Fruit fly (Drosophila melanogaster) whole organism, embryonic: ENCODE results near the gene srp.

Experiments used
- Ada2b ChIP-seq: fragments of 200-800 bp; sonication (Bioruptor generic); IDR thresholded peaks from 2 replicates; pipeline ENCODE4 v1.3.6; 2022; ENCODE audit warnings: missing biosample characterization, missing genetic modification characterization
- BtbVII ChIP-seq: fragments of 200-800 bp; sonication (Bioruptor generic); optimal IDR thresholded peaks from 3 replicates; lab custom pipeline; 2017; ENCODE audit warnings: missing biosample characterization, mild to moderate bottlenecking, missing genetic modification characterization
- CG10321 ChIP-seq: fragments of 200-800 bp; sonication (Bioruptor generic); IDR thresholded peaks from 2 replicates; pipeline ENCODE4 v1.3.6; 2022; ENCODE audit warnings: missing biosample characterization, missing genetic modification characterization
- CG12236 ChIP-seq: fragments of 200-800 bp; sonication (Bioruptor generic); optimal IDR thresholded peaks from 2 replicates; lab custom pipeline; 2016; ENCODE audit warnings: missing biosample characterization, missing genetic modification characterization
- CG13287 ChIP-seq: fragments of 200-800 bp; sonication (Bioruptor generic); IDR thresholded peaks from 2 replicates; pipeline ENCODE4 v1.3.6; 2022; ENCODE audit warnings: missing biosample characterization, missing genetic modification characterization; ENCODE audit not compliant: partially characterized antibody
- CG13624 ChIP-seq: fragments of 200-800 bp; sonication (Bioruptor generic); optimal IDR thresholded peaks from 2 replicates; lab custom pipeline; 2016; ENCODE audit warnings: missing biosample characterization, missing genetic modification characterization
- CG14965 ChIP-seq: fragments of 200-800 bp; sonication (Bioruptor generic); optimal IDR thresholded peaks from 2 replicates; lab custom pipeline; 2016; ENCODE audit warnings: missing biosample characterization, missing genetic modification characterization, borderline replicate concordance
- CG15479 ChIP-seq: fragments of 200-800 bp; sonication (Bioruptor generic); optimal IDR thresholded peaks from 3 replicates; lab custom pipeline; 2019; ENCODE audit warnings: missing biosample characterization, mild to moderate bottlenecking, missing genetic modification characterization, moderate library complexity
- CG32532 ChIP-seq: fragments of 200-800 bp; sonication (Bioruptor generic); IDR thresholded peaks from 2 replicates; pipeline ENCODE4 v1.3.6; 2022; ENCODE audit warnings: missing biosample characterization, missing genetic modification characterization
- CG4820 ChIP-seq: fragments of 200-800 bp; sonication (Bioruptor generic); optimal IDR thresholded peaks from 3 replicates; lab custom pipeline; 2016; ENCODE audit warnings: missing biosample characterization, missing genetic modification characterization
- CG6175 ChIP-seq: fragments of 200-800 bp; sonication (Bioruptor generic); IDR thresholded peaks from 3 replicates; pipeline ENCODE4 v1.3.6; 2022; ENCODE audit warnings: missing biosample characterization, missing genetic modification characterization
- CG6813 ChIP-seq: fragments of 200-800 bp; sonication (Bioruptor generic); optimal IDR thresholded peaks from 2 replicates; lab custom pipeline; 2017; ENCODE audit warnings: missing biosample characterization, missing genetic modification characterization, mild to moderate bottlenecking, moderate library complexity, missing genetic modification reagents
- CG7745 ChIP-seq: fragments of 200-800 bp; sonication (Bioruptor generic); optimal IDR thresholded peaks from 2 replicates; lab custom pipeline; 2018; ENCODE audit warnings: missing biosample characterization, mild to moderate bottlenecking, missing genetic modification characterization, moderate library complexity
- CG7963 ChIP-seq: fragments of 200-800 bp; sonication (Bioruptor generic); IDR thresholded peaks from 3 replicates; pipeline ENCODE4 v1.3.6; 2022; ENCODE audit warnings: missing biosample characterization, missing genetic modification characterization; ENCODE audit not compliant: partially characterized antibody
- CG8290 ChIP-seq, 3 experiments: fragments of 200-800 bp; sonication (Bioruptor generic); optimal IDR thresholded peaks; 2 replicates each; lab custom pipeline; 2016 to 2019; ENCODE audit warnings: missing biosample characterization in 3 of 3, missing genetic modification characterization in 3 of 3, mild to moderate bottlenecking in 2 of 3, moderate library complexity in 1 of 3
- CG8359 ChIP-seq: fragments of 200-800 bp; sonication (Bioruptor generic); optimal IDR thresholded peaks from 2 replicates; lab custom pipeline; 2017; ENCODE audit warnings: missing biosample characterization, mild to moderate bottlenecking, missing genetic modification characterization, borderline replicate concordance
- D19A ChIP-seq: fragments of 200-800 bp; optimal IDR thresholded peaks from 3 replicates; lab custom pipeline; 2019; ENCODE audit warnings: missing biosample characterization, mild to moderate bottlenecking, missing genetic modification characterization, moderate library complexity
- Deaf1 ChIP-seq: fragments of 200-800 bp; optimal IDR thresholded peaks from 3 replicates; lab custom pipeline; 2019; ENCODE audit warnings: missing biosample characterization, mild to moderate bottlenecking, missing genetic modification characterization, moderate library complexity
- Dp ChIP-seq: fragments of 200-800 bp; sonication (Bioruptor generic); optimal IDR thresholded peaks from 2 replicates; lab custom pipeline; 2018; ENCODE audit warnings: missing biosample characterization, mild to moderate bottlenecking, missing genetic modification characterization, moderate library complexity
- Eip74EF ChIP-seq, 2 experiments: fragments of 200-800 bp in 1 of 2; fragments of >200 bp in 1 of 2; sonication (Bioruptor generic) in 1 of 2; optimal IDR thresholded peaks; 2 replicates each; lab custom pipeline; 2017 to 2019; ENCODE audit warnings: missing biosample characterization in 2 of 2, missing genetic modification characterization in 2 of 2, mild to moderate bottlenecking in 1 of 2, moderate library complexity in 1 of 2
- Fer3 ChIP-seq: fragments of 200-800 bp; sonication (Bioruptor generic); optimal IDR thresholded peaks from 2 replicates; lab custom pipeline; 2018; ENCODE audit warnings: missing biosample characterization, mild to moderate bottlenecking, missing genetic modification characterization, moderate library complexity
- Gsc ChIP-seq: fragments of 200-800 bp; sonication (Bioruptor generic); IDR thresholded peaks from 2 replicates; pipeline ENCODE4 v1.3.6; 2022; ENCODE audit warnings: missing biosample characterization, missing genetic modification characterization
- HHEX ChIP-seq: fragments of 200-800 bp; sonication (Bioruptor generic); optimal IDR thresholded peaks from 3 replicates; lab custom pipeline; 2017; ENCODE audit warnings: missing biosample characterization, mild to moderate bottlenecking, missing genetic modification characterization, missing genetic modification reagents
- Hr3 ChIP-seq: fragments of 200-800 bp; sonication (Bioruptor generic); optimal IDR thresholded peaks from 3 replicates; lab custom pipeline; 2016; ENCODE audit warnings: missing biosample characterization, missing genetic modification characterization
- MTF-1 ChIP-seq: fragments of 200-800 bp; sonication (Bioruptor generic); optimal IDR thresholded peaks from 2 replicates; lab custom pipeline; 2018; ENCODE audit warnings: missing biosample characterization, mild to moderate bottlenecking, missing genetic modification characterization, borderline replicate concordance
- Oli ChIP-seq: fragments of 200-800 bp; sonication (Bioruptor generic); optimal IDR thresholded peaks from 2 replicates; lab custom pipeline; 2018; ENCODE audit warnings: missing biosample characterization, mild to moderate bottlenecking, missing genetic modification characterization, moderate library complexity
- Sry-β ChIP-seq: fragments of 200-800 bp; sonication (Bioruptor generic); optimal IDR thresholded peaks from 2 replicates; lab custom pipeline; 2018; ENCODE audit warnings: missing biosample characterization, mild to moderate bottlenecking, missing genetic modification characterization, moderate library complexity
- Xbp1 ChIP-seq: fragments of 200-800 bp; sonication (Bioruptor generic); optimal IDR thresholded peaks from 3 replicates; lab custom pipeline; 2016; ENCODE audit warnings: missing biosample characterization, mild to moderate bottlenecking, missing genetic modification characterization
- ap ChIP-seq: fragments of 200-800 bp; sonication (Bioruptor generic); IDR thresholded peaks from 2 replicates; pipeline ENCODE4 v1.3.6; 2022; ENCODE audit warnings: missing biosample characterization, missing genetic modification characterization
- az2 ChIP-seq: fragments of 200-800 bp; sonication (Bioruptor generic); optimal IDR thresholded peaks from 3 replicates; lab custom pipeline; 2016; ENCODE audit warnings: missing biosample characterization, missing genetic modification characterization
- caup ChIP-seq: fragments of 200-800 bp; sonication (Bioruptor generic); optimal IDR thresholded peaks from 3 replicates; lab custom pipeline; 2017; ENCODE audit warnings: missing biosample characterization, mild to moderate bottlenecking, missing genetic modification characterization, moderate library complexity; ENCODE audit not compliant: severe bottlenecking
- cg ChIP-seq: fragments of 200-800 bp; sonication (Bioruptor generic); optimal IDR thresholded peaks from 3 replicates; lab custom pipeline; 2019; ENCODE audit warnings: missing biosample characterization, mild to moderate bottlenecking, missing genetic modification characterization, moderate library complexity
- chif ChIP-seq, 2 experiments: fragments of 200-800 bp; sonication (Bioruptor generic); optimal IDR thresholded peaks; 3 replicates each; lab custom pipeline; 2016; ENCODE audit warnings: missing biosample characterization in 2 of 2, missing genetic modification characterization in 2 of 2
- dati ChIP-seq: fragments of 200-800 bp; sonication (Bioruptor generic); IDR thresholded peaks from 2 replicates; pipeline ENCODE4 v1.3.6; 2022; ENCODE audit warnings: missing biosample characterization, missing genetic modification characterization
- dpn ChIP-seq, 2 experiments: fragments of 200-800 bp; sonication (Bioruptor generic); optimal IDR thresholded peaks; 3 replicates each; lab custom pipeline; 2016; ENCODE audit warnings: missing biosample characterization in 2 of 2, missing genetic modification characterization in 2 of 2
- exex ChIP-seq: fragments of 200-800 bp; sonication (Bioruptor generic); optimal IDR thresholded peaks from 4 replicates; lab custom pipeline; 2018; ENCODE audit warnings: missing biosample characterization, mild to moderate bottlenecking, missing genetic modification characterization, moderate library complexity
- fd64A ChIP-seq: fragments of 200-800 bp; sonication (Bioruptor generic); optimal IDR thresholded peaks from 3 replicates; lab custom pipeline; 2018; ENCODE audit warnings: missing biosample characterization, mild to moderate bottlenecking, missing genetic modification characterization
- gfzf ChIP-seq: fragments of 200-800 bp; sonication (Bioruptor generic); optimal IDR thresholded peaks from 2 replicates; lab custom pipeline; 2016; ENCODE audit warnings: missing biosample characterization, mild to moderate bottlenecking, missing genetic modification characterization, moderate library complexity
- hkb ChIP-seq, 2 experiments: fragments of 200-800 bp in 1 of 2; fragments of >200 bp in 1 of 2; sonication (Bioruptor generic) in 1 of 2; IDR thresholded peaks in 1 of 2; optimal IDR thresholded peaks in 1 of 2; 2 replicates each; pipeline versions ENCODE4 v1.3.6 to Lab custom; 2017 to 2022; ENCODE audit warnings: missing biosample characterization in 1 of 2, missing genetic modification characterization in 1 of 2
- ken ChIP-seq: fragments of 200-800 bp; sonication (Bioruptor generic); IDR thresholded peaks from 3 replicates; pipeline ENCODE4 v1.3.6; 2022; ENCODE audit warnings: missing biosample characterization, missing genetic modification characterization
- maf-S ChIP-seq: fragments of 200-800 bp; sonication (Bioruptor generic); optimal IDR thresholded peaks from 2 replicates; lab custom pipeline; 2016; ENCODE audit warnings: missing biosample characterization, missing genetic modification characterization
- oc ChIP-seq: fragments of 200-800 bp; sonication (Bioruptor generic); optimal IDR thresholded peaks from 2 replicates; lab custom pipeline; 2018; ENCODE audit warnings: missing biosample characterization, mild to moderate bottlenecking, missing genetic modification characterization, moderate library complexity
- pros ChIP-seq: fragments of 200-800 bp; sonication (Bioruptor generic); optimal IDR thresholded peaks from 3 replicates; lab custom pipeline; 2019; ENCODE audit warnings: missing biosample characterization, mild to moderate bottlenecking, missing genetic modification characterization, moderate library complexity
- slou ChIP-seq: fragments of 200-800 bp; sonication (Bioruptor generic); optimal IDR thresholded peaks from 3 replicates; lab custom pipeline; 2016; ENCODE audit warnings: missing biosample characterization, missing genetic modification characterization
- sqz ChIP-seq: fragments of 200-800 bp; sonication (Bioruptor generic); optimal IDR thresholded peaks from 3 replicates; lab custom pipeline; 2018; ENCODE audit warnings: missing biosample characterization, mild to moderate bottlenecking, missing genetic modification characterization
- tll ChIP-seq, 2 experiments: fragments of 200-800 bp in 1 of 2; fragments of >200 bp in 1 of 2; sonication (Bioruptor generic) in 1 of 2; optimal IDR thresholded peaks; 2 replicates each; lab custom pipeline; 2017 to 2019; ENCODE audit warnings: missing biosample characterization in 2 of 2, missing genetic modification characterization in 2 of 2, mild to moderate bottlenecking in 1 of 2, moderate library complexity in 1 of 2
- usp ChIP-seq: fragments of >200 bp; optimal IDR thresholded peaks from 2 replicates; lab custom pipeline; 2017; ENCODE audit warnings: missing biosample characterization, missing genetic modification characterization

The srp gene

DNA sequence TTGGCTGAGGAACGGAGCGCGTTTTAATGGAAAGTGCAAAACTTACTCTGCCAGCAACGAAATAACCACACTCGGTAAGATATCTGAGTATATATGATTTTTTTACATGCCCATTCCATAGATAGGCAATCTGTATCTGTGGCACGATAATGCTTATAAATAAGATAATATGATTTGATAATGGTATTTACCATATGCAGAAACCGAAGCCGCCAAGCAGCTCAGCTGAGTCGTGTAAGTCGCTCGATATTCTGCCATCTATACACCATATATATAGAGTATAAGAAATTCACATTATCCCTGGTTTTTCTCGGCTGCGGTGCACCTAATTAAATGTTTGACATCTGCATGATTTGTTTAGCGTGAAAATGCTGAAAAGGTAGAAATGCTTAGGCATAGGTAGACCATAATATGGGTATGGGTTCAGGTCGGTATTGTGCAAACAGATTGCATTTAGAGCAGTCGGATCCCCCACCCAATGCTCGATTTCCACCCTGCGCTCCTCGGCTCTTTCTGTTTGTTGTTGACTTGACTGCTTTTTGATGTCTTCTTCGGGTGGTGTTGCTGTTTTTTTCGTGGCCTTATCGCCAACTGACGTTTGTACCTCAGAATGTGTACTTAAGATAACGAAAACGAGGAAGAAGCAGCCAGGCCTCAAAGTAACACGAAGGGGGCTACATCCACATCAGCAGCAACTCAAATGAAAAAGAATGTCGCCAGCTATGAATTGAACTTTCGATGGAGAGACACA lies 21.0 kb downstream of the srp start (continued):
- no peak for TF ChIP-seq CG13287
- no peak for TF ChIP-seq HHEX (GFP tag; lab: Kevin White, UChicago)
- no peak for TF ChIP-seq Eip74EF (GFP tag; optimal IDR thresholded peaks at IDR 0.05; lab: Kevin White, UChicago)
- no peak for TF ChIP-seq hkb (optimal IDR thresholded peaks at IDR 0.05; lab: Kevin White, UChicago)
- TF ChIP-seq hkb (GFP tag; IDR thresholded peaks at IDR 0.05; lab: Robert Waterston, UW) = 0 out of 2 replicates have a peak, but pooled peaks have one; percentile 15
- TF ChIP-seq Oli (tag; lab: Kevin White, UChicago) = no peak
- no peak for TF ChIP-seq CG4820 (GFP tag; lab: Kevin White, UChicago)
- no peak for TF ChIP-seq cg (GFP tag; lab: Kevin White, UChicago)
- no peak for TF ChIP-seq Gsc (GFP tag; lab: Robert Waterston, UW)
- no peak for TF ChIP-seq ap (GFP tag; lab: Robert Waterston, UW)
- TF ChIP-seq D19A (tag; lab: Kevin White, UChicago) = peak; percentile 69
- TF ChIP-seq Ada2b (GFP tag; lab: Robert Waterston, UW) = no peak
- TF ChIP-seq slou (GFP tag; lab: Kevin White, UChicago) = no peak
- TF ChIP-seq gfzf (GFP tag; lab: Kevin White, UChicago) = no peak
- no peak for TF ChIP-seq Dp
- no peak for TF ChIP-seq CG6175
- TF ChIP-seq caup (GFP tag; lab: Kevin White, UChicago) = no peak
- TF ChIP-seq fd64A (GFP tag; lab: Kevin White, UChicago) = no peak
- no peak for TF ChIP-seq CG32532
- TF ChIP-seq az2 = no peak
- no peak for TF ChIP-seq dati (GFP tag; lab: Robert Waterston, UW)
- no peak for TF ChIP-seq usp (GFP tag; lab: Kevin White, UChicago)
- peak; percentile 46 for TF ChIP-seq sqz (GFP tag; lab: Kevin White, UChicago)
- peak; percentile 35 for TF ChIP-seq Deaf1 (tag; lab: Kevin White, UChicago)
- no peak for TF ChIP-seq CG14965
- no peak for TF ChIP-seq CG10321 (GFP tag; lab: Robert Waterston, UW)
- TF ChIP-seq maf-S = no peak
- TF ChIP-seq pros (GFP tag; lab: Kevin White, UChicago) = peak; percentile 17
- peak; percentile 24 for TF ChIP-seq CG6813 (GFP tag; lab: Kevin White, UChicago)
- TF ChIP-seq CG7963 = no peak
- no peak for TF ChIP-seq dpn (GFP tag; optimal IDR thresholded peaks at IDR 0.05; lab: Kevin White, UChicago)
- peak in 1 of 2 experiments; percentile 80 for TF ChIP-seq tll (GFP tag; optimal IDR thresholded peaks at IDR 0.05; lab: Kevin White, UChicago)
- TF ChIP-seq chif (GFP tag; optimal IDR thresholded peaks at IDR 0.05; lab: Kevin White, UChicago) = no peak
- TF ChIP-seq Fer3 = no peak
- TF ChIP-seq ken (GFP tag; lab: Robert Waterston, UW) = 0 out of 3 replicates have a peak, but pooled peaks have one; percentile 5
- TF ChIP-seq CG12236 (GFP tag; lab: Kevin White, UChicago) = no peak
- TF ChIP-seq exex = no peak
- TF ChIP-seq Xbp1 = no peak
- no peak for TF ChIP-seq Sry-β (GFP tag; lab: Kevin White, UChicago)
- peak; percentile 55 for TF ChIP-seq CG15479 (GFP tag; lab: Kevin White, UChicago)
- TF ChIP-seq CG8290 (GFP tag; optimal IDR thresholded peaks at IDR 0.05; lab: Kevin White, UChicago) = no peak
- no peak for TF ChIP-seq CG8290 (tag; optimal IDR thresholded peaks at IDR 0.05; lab: Kevin White, UChicago)
- no peak for TF ChIP-seq oc (tag; lab: Kevin White, UChicago)
- TF ChIP-seq MTF-1 = no peak
- no peak for TF ChIP-seq BtbVII (GFP tag; lab: Kevin White, UChicago)
- TF ChIP-seq CG7745 (tag; lab: Kevin White, UChicago) = no peak
- no peak for TF ChIP-seq Hr3 (GFP tag; lab: Kevin White, UChicago)
- peak; percentile 16 for TF ChIP-seq CG8359 (GFP tag; lab: Kevin White, UChicago)
- TF ChIP-seq CG13624 (GFP tag; lab: Kevin White, UChicago) = no peak
